Fruit fly (Drosophila melanogaster) S2 (cell line): ENCODE data around the gene Pits.

Experiments
- CG8478 ChIP-seq: fragments of >200 bp; optimal IDR thresholded peaks from 2 replicates; lab custom pipeline; 2018
- CTCF ChIP-seq, 2 experiments: fragments of >200 bp; optimal IDR thresholded peaks; 2 replicates each; lab custom pipeline; 2018

- TF ChIP-seq CG8478 (lab: Kevin White, UChicago) (no peak), CTCF (optimal IDR thresholded peaks at IDR 0.05; lab: Kevin White, UChicago) (peak; percentile 11 to 39)
Observed at dm6 chrX:12568292-12568923, 14.6 kb downstream of the Pits start, which contains the start of gene hwt.
